Worm (Caenorhabditis elegans) whole organism, young adult: ENCODE data around the gene lgc-6.
A peak's percentile ranks its signal among the peaks of the same experiment; 100 is the strongest.

ENCODE experiments used
- B0019.2 ChIP-seq: fragments of 200-800 bp; sonication (Bioruptor generic); conservative IDR thresholded peaks from 2 replicates; pipeline ENCODE4 v1.3.6; 2022; ENCODE audit warnings: missing genetic modification reagents, missing genetic modification characterization, missing compliant biosample characterization
- B0035.1 ChIP-seq: sonication (generic microtip); optimal IDR thresholded peaks from 2 replicates; lab custom pipeline; 2016; ENCODE audit warnings: missing genetic modification characterization, mild to moderate bottlenecking, missing compliant biosample characterization, missing genotype, missing genetic modification reagents
- B0261.1 ChIP-seq: sonication (generic microtip); optimal IDR thresholded peaks from 2 replicates; lab custom pipeline; 2016; ENCODE audit warnings: mild to moderate bottlenecking, missing genetic modification characterization, moderate library complexity, missing compliant biosample characterization
- B0336.3 ChIP-seq: fragments of 200-800 bp; sonication (Bioruptor generic); IDR thresholded peaks from 2 replicates; pipeline ENCODE4 v1.3.6; 2022; ENCODE audit warnings: missing genetic modification characterization, missing compliant biosample characterization
- C06A6.2 ChIP-seq: fragments of 200-800 bp; sonication (Bioruptor generic); conservative IDR thresholded peaks from 2 replicates; pipeline ENCODE4 v1.3.6; 2022; ENCODE audit warnings: missing genetic modification characterization, missing compliant biosample characterization
- F10E7.11 ChIP-seq: sonication (generic microtip); optimal IDR thresholded peaks from 2 replicates; lab custom pipeline; 2017; ENCODE audit warnings: mild to moderate bottlenecking, missing genetic modification characterization, moderate library complexity, missing compliant biosample characterization
- F23B12.7 ChIP-seq: sonication (generic microtip); optimal IDR thresholded peaks from 2 replicates; lab custom pipeline; 2017; ENCODE audit warnings: missing genetic modification characterization, mild to moderate bottlenecking, missing compliant biosample characterization, antibody characterized with exemption, moderate library complexity; ENCODE audit not compliant: insufficient read depth
- F49E8.2 ChIP-seq: sonication (generic microtip); optimal IDR thresholded peaks from 3 replicates; lab custom pipeline; 2017; ENCODE audit warnings: missing genetic modification characterization, mild to moderate bottlenecking, missing compliant biosample characterization, antibody characterized with exemption, moderate library complexity; ENCODE audit not compliant: insufficient read depth
- F57A8.1 ChIP-seq: fragments of 200-800 bp; sonication (Bioruptor generic); optimal IDR thresholded peaks from 2 replicates; lab custom pipeline; 2018; ENCODE audit warnings: mild to moderate bottlenecking, missing genetic modification characterization, moderate library complexity, missing compliant biosample characterization
- K11D2.4 ChIP-seq: fragments of 200-800 bp; sonication (Bioruptor generic); IDR thresholded peaks from 2 replicates; pipeline ENCODE4 v1.3.6; 2022; ENCODE audit warnings: missing genetic modification reagents, missing genetic modification characterization, missing compliant biosample characterization
- T07F8.4 ChIP-seq: sonication (generic microtip); optimal IDR thresholded peaks from 2 replicates; lab custom pipeline; 2016; ENCODE audit warnings: mild to moderate bottlenecking, missing genetic modification characterization, moderate library complexity, missing compliant biosample characterization
- Y53G8AR.9 ChIP-seq: fragments of 200-800 bp; sonication (Bioruptor generic); conservative IDR thresholded peaks from 2 replicates; pipeline ENCODE4 v1.3.6; 2022; ENCODE audit warnings: missing genetic modification reagents, missing genetic modification characterization, missing compliant biosample characterization
- Y79H2A.3 ChIP-seq: fragments of 200-800 bp; sonication (Bioruptor generic); conservative IDR thresholded peaks from 2 replicates; pipeline ENCODE4 v1.3.6; 2022; ENCODE audit warnings: missing genetic modification reagents, missing genetic modification characterization, missing compliant biosample characterization
- Y95B8A.8 ChIP-seq: fragments of 200-800 bp; sonication (Bioruptor generic); IDR thresholded peaks from 2 replicates; pipeline ENCODE4 v1.3.6; 2022; ENCODE audit warnings: missing genetic modification reagents, missing genetic modification characterization, missing compliant biosample characterization
- aptf-3 ChIP-seq: fragments of 200-800 bp; sonication (Bioruptor generic); IDR thresholded peaks from 2 replicates; pipeline ENCODE4 v1.3.6; 2022; ENCODE audit warnings: missing genetic modification characterization, missing compliant biosample characterization
- attf-5 ChIP-seq: fragments of 200-800 bp; sonication (Bioruptor generic); optimal IDR thresholded peaks from 2 replicates; lab custom pipeline; 2018; ENCODE audit warnings: mild to moderate bottlenecking, missing genetic modification characterization, missing compliant biosample characterization
- ccch-3 ChIP-seq: fragments of 200-800 bp; sonication (Bioruptor generic); optimal IDR thresholded peaks from 2 replicates; lab custom pipeline; 2018; ENCODE audit warnings: mild to moderate bottlenecking, missing genetic modification characterization, missing compliant biosample characterization
- ceh-27 ChIP-seq: fragments of 200-800 bp; sonication (Bioruptor generic); optimal IDR thresholded peaks from 2 replicates; lab custom pipeline; 2018; ENCODE audit warnings: mild to moderate bottlenecking, missing genetic modification characterization, moderate library complexity, missing compliant biosample characterization
- ceh-40 ChIP-seq: fragments of 200-800 bp; sonication (Bioruptor generic); IDR thresholded peaks from 2 replicates; pipeline ENCODE4 v1.3.6; 2022; ENCODE audit warnings: missing genetic modification characterization, missing compliant biosample characterization
- dox-1 ChIP-seq: fragments of 200-800 bp; sonication (Bioruptor generic); IDR thresholded peaks from 2 replicates; pipeline ENCODE4 v1.3.6; 2022; ENCODE audit warnings: missing genetic modification reagents, missing genetic modification characterization, missing compliant biosample characterization
- dpl-1 ChIP-seq: fragments of 150-350 bp; optimal IDR thresholded peaks from 2 replicates; lab custom pipeline; 2014; ENCODE audit warnings: missing biosample characterization, missing genetic modification reagents, missing genetic modification characterization
- egl-44 ChIP-seq: fragments of 200-800 bp; sonication (Bioruptor generic); IDR thresholded peaks from 2 replicates; pipeline ENCODE4 v1.3.6; 2022; ENCODE audit warnings: missing genetic modification reagents, missing genetic modification characterization, missing compliant biosample characterization
- egrh-3 ChIP-seq: fragments of 200-800 bp; sonication (Bioruptor generic); IDR thresholded peaks from 2 replicates; pipeline ENCODE4 v1.3.6; 2022; ENCODE audit warnings: missing genetic modification reagents, missing genetic modification characterization, missing compliant biosample characterization
- ekl-4 ChIP-seq: fragments of 200-800 bp; sonication (Bioruptor generic); IDR thresholded peaks from 2 replicates; pipeline ENCODE4 v1.3.6; 2022; ENCODE audit warnings: missing genetic modification reagents, missing genetic modification characterization, missing compliant biosample characterization
- him-1 ChIP-seq: sonication (generic microtip); optimal IDR thresholded peaks from 2 replicates; lab custom pipeline; 2016; ENCODE audit warnings: missing genotype, missing genetic modification reagents, missing genetic modification characterization, missing compliant biosample characterization
- hrde-1 ChIP-seq: sonication (generic microtip); optimal IDR thresholded peaks from 2 replicates; lab custom pipeline; 2016; ENCODE audit warnings: missing genetic modification characterization, mild to moderate bottlenecking, missing compliant biosample characterization, moderate library complexity, missing genotype, missing genetic modification reagents, borderline replicate concordance
- hsf-1 ChIP-seq: fragments of 200-800 bp; sonication (Bioruptor generic); IDR thresholded peaks from 2 replicates; pipeline ENCODE4 v1.3.6; 2022; ENCODE audit warnings: missing genetic modification reagents, missing genetic modification characterization, missing compliant biosample characterization
- let-526 ChIP-seq: fragments of 200-800 bp; sonication (Bioruptor generic); IDR thresholded peaks from 2 replicates; pipeline ENCODE4 v1.3.6; 2022; ENCODE audit warnings: missing genetic modification reagents, missing genetic modification characterization, missing compliant biosample characterization
- let-607 ChIP-seq, 2 experiments: fragments of 200-800 bp in 1 of 2; sonication (Bioruptor generic) in 1 of 2; sonication (generic microtip) in 1 of 2; optimal IDR thresholded peaks; 2 replicates each; lab custom pipeline; 2016 to 2018; ENCODE audit warnings: mild to moderate bottlenecking in 2 of 2, missing compliant biosample characterization in 2 of 2, missing genetic modification characterization in 2 of 2, moderate library complexity in 2 of 2, missing genotype in 1 of 2
- lin-26 ChIP-seq: fragments of 200-800 bp; sonication (Bioruptor generic); IDR thresholded peaks from 2 replicates; pipeline ENCODE4 v1.3.6; 2022; ENCODE audit warnings: missing genetic modification reagents, missing genetic modification characterization, missing compliant biosample characterization
- lin-54 ChIP-seq: fragments of 200-800 bp; sonication (Bioruptor generic); optimal IDR thresholded peaks from 2 replicates; lab custom pipeline; 2018; ENCODE audit warnings: mild to moderate bottlenecking, missing genetic modification characterization, missing compliant biosample characterization
- madf-10 ChIP-seq: sonication (generic microtip); optimal IDR thresholded peaks from 2 replicates; lab custom pipeline; 2016; ENCODE audit warnings: mild to moderate bottlenecking, missing genetic modification characterization, missing compliant biosample characterization
- madf-6 ChIP-seq: fragments of 200-800 bp; sonication (Bioruptor generic); IDR thresholded peaks from 2 replicates; pipeline ENCODE4 v1.3.6; 2022; ENCODE audit warnings: missing genetic modification reagents, missing genetic modification characterization, missing compliant biosample characterization
- mcd-1 ChIP-seq: fragments of 200-800 bp; sonication (Bioruptor generic); IDR thresholded peaks from 2 replicates; pipeline ENCODE4 v1.3.6; 2022; ENCODE audit warnings: missing genetic modification reagents, missing genetic modification characterization, missing compliant biosample characterization
- mel-28 ChIP-seq: sonication (generic microtip); optimal IDR thresholded peaks from 2 replicates; lab custom pipeline; 2016; ENCODE audit warnings: borderline replicate concordance, mild to moderate bottlenecking, missing genetic modification characterization, missing compliant biosample characterization
- nfya-1 ChIP-seq: sonication (generic microtip); optimal IDR thresholded peaks from 2 replicates; lab custom pipeline; 2017; ENCODE audit warnings: antibody characterized with exemption, missing compliant biosample characterization, missing genetic modification characterization, borderline replicate concordance; ENCODE audit not compliant: insufficient read depth
- nfyb-1 ChIP-seq: fragments of 200-800 bp; sonication (Bioruptor generic); IDR thresholded peaks from 2 replicates; pipeline ENCODE4 v1.3.6; 2022; ENCODE audit warnings: missing genetic modification reagents, missing genetic modification characterization, missing compliant biosample characterization
- nhr-179 ChIP-seq: sonication (generic microtip); optimal IDR thresholded peaks from 2 replicates; lab custom pipeline; 2016; ENCODE audit warnings: mild to moderate bottlenecking, missing genetic modification characterization, missing compliant biosample characterization
- nhr-27 ChIP-seq: fragments of 200-800 bp; sonication (Bioruptor generic); optimal IDR thresholded peaks from 2 replicates; lab custom pipeline; 2018; ENCODE audit warnings: mild to moderate bottlenecking, missing genetic modification characterization, moderate library complexity, missing compliant biosample characterization
- snpc-3.4 ChIP-seq: sonication (generic microtip); optimal IDR thresholded peaks from 2 replicates; lab custom pipeline; 2017; ENCODE audit warnings: missing genetic modification characterization, mild to moderate bottlenecking, missing compliant biosample characterization, antibody characterized with exemption, moderate library complexity, missing genotype, missing genetic modification reagents
- snpc-4 ChIP-seq, 5 experiments: fragments of 150-350 bp in 1 of 5; sonication (generic microtip) in 4 of 5; optimal IDR thresholded peaks; 2 replicates each; lab custom pipeline; 2014 to 2018; ENCODE audit warnings: missing genetic modification characterization in 5 of 5, missing biosample characterization in 3 of 5, antibody characterized with exemption in 2 of 5, mild to moderate bottlenecking in 2 of 5, missing compliant biosample characterization in 2 of 5, missing genotype in 2 of 5, moderate library complexity in 2 of 5, missing genetic modification reagents in 1 of 5
- unc-130 ChIP-seq: sonication (generic microtip); optimal IDR thresholded peaks from 2 replicates; lab custom pipeline; 2016; ENCODE audit warnings: missing genetic modification reagents, missing genetic modification characterization, missing compliant biosample characterization
- zfh-2 ChIP-seq: fragments of 200-800 bp; sonication (Bioruptor generic); conservative IDR thresholded peaks from 2 replicates; pipeline ENCODE4 v1.3.6; 2022; ENCODE audit warnings: missing genetic modification reagents, missing genetic modification characterization, missing compliant biosample characterization
- zim-3 ChIP-seq: sonication (generic microtip); optimal IDR thresholded peaks from 2 replicates; lab custom pipeline; 2017; ENCODE audit warnings: mild to moderate bottlenecking, missing genetic modification characterization, moderate library complexity, missing compliant biosample characterization
- ztf-26 ChIP-seq: sonication (generic microtip); optimal IDR thresholded peaks from 2 replicates; lab custom pipeline; 2017; ENCODE audit warnings: missing genetic modification characterization, missing compliant biosample characterization
- ztf-28 ChIP-seq: fragments of 200-800 bp; sonication (Bioruptor generic); IDR thresholded peaks from 2 replicates; pipeline ENCODE4 v1.3.6; 2022; ENCODE audit warnings: missing genetic modification reagents, missing genetic modification characterization, missing compliant biosample characterization

Gene lgc-6

ce11 chrIV:8375381-8375780, 35.6 kb downstream of the lgc-6 start (continued):
- peak; percentile 42 for TF ChIP-seq ztf-26 (tag; lab: Kevin White, UChicago)
- TF ChIP-seq nhr-27 (tag; lab: Kevin White, UChicago), result peak; percentile 21
- 0 out of 2 replicates have a peak, but pooled peaks have one; percentile 36 for TF ChIP-seq aptf-3 (GFP tag; lab: Robert Waterston, UW)
- peak; percentile 66 for TF ChIP-seq ekl-4 (GFP tag; lab: Robert Waterston, UW)
- TF ChIP-seq egrh-3, result no peak
- TF ChIP-seq mcd-1, result peak; percentile 59; the same call in 1 of the 2 replicates
- TF ChIP-seq Y95B8A.8, result peak; percentile 80
- TF ChIP-seq ceh-27 (GFP tag; lab: Kevin White, UChicago), result peak; percentile 70
- peak; percentile 84 for TF ChIP-seq lin-26 (GFP tag; lab: Robert Waterston, UW)
- TF ChIP-seq let-526 (GFP tag; lab: Robert Waterston, UW), result no peak
- peak; percentile 67; the same call in 1 of the 2 replicates for TF ChIP-seq egl-44 (GFP tag; lab: Robert Waterston, UW)
- peak; percentile 31 for TF ChIP-seq F23B12.7 (tag; lab: Kevin White, UChicago)
- TF ChIP-seq madf-10 (tag; lab: Kevin White, UChicago), result peak; percentile 56
- TF ChIP-seq dpl-1 (GFP tag; lab: Kevin White, UChicago), result no peak
- TF ChIP-seq hrde-1 (tag; lab: Kevin White, UChicago), result peak; percentile 78
- TF ChIP-seq nhr-179 (tag; lab: Kevin White, UChicago), result no peak
- peak; percentile 77 for TF ChIP-seq B0261.1 (tag; lab: Kevin White, UChicago)
- no peak for TF ChIP-seq mel-28
- TF ChIP-seq F57A8.1 (GFP tag; lab: Kevin White, UChicago), result no peak
- no peak for TF ChIP-seq nfya-1 (tag; lab: Kevin White, UChicago)
- TF ChIP-seq C06A6.2 (GFP tag; lab: Robert Waterston, UW), result no peak
- no peak for TF ChIP-seq hsf-1 (GFP tag; lab: Robert Waterston, UW)
- peak in 1 of 2 experiments; percentile 50 for TF ChIP-seq let-607 (tag; optimal IDR thresholded peaks at IDR 0.05; lab: Kevin White, UChicago)
- no peak for TF ChIP-seq F10E7.11 (tag; lab: Kevin White, UChicago)
- TF ChIP-seq him-1 (tag; lab: Kevin White, UChicago), result peak; percentile 88
- TF ChIP-seq F49E8.2 (tag; lab: Kevin White, UChicago), result peak; percentile 57
- TF ChIP-seq unc-130, result peak; percentile 85
- peak; percentile 80 for TF ChIP-seq Y53G8AR.9 (GFP tag; lab: Robert Waterston, UW)
- TF ChIP-seq Y79H2A.3 (GFP tag; lab: Robert Waterston, UW), result 0 out of 2 replicates have a peak, but pooled peaks have one; percentile 54
- peak; percentile 83 for TF ChIP-seq B0336.3 (GFP tag; lab: Robert Waterston, UW)
- peak; percentile 82 for TF ChIP-seq snpc-3.4
- peak; percentile 86 for TF ChIP-seq snpc-4 (GFP tag; optimal IDR thresholded peaks at IDR 0.05; lab: Kevin White, UChicago)
- TF ChIP-seq snpc-4 (tag; optimal IDR thresholded peaks at IDR 0.05; lab: Kevin White, UChicago), result peak in 3 of 4 experiments; percentile 70 to 74 (median 71)
- no peak for TF ChIP-seq zfh-2 (GFP tag; lab: Robert Waterston, UW)
- peak; percentile 63 for TF ChIP-seq lin-54
- no peak; the same call in 1 of the 2 replicates for TF ChIP-seq B0019.2 (GFP tag; lab: Robert Waterston, UW)
- TF ChIP-seq dox-1 (GFP tag; lab: Robert Waterston, UW), result peak; percentile 82
- peak; percentile 29 for TF ChIP-seq B0035.1 (tag; lab: Kevin White, UChicago)
- peak; percentile 83 for TF ChIP-seq nfyb-1 (GFP tag; lab: Robert Waterston, UW)
- no peak for TF ChIP-seq ztf-28
- TF ChIP-seq attf-5 (GFP tag; lab: Kevin White, UChicago), result peak; percentile 49
- peak; percentile 58; the same call in 1 of the 2 replicates for TF ChIP-seq madf-6 (GFP tag; lab: Robert Waterston, UW)
- TF ChIP-seq T07F8.4 (tag; lab: Kevin White, UChicago), result peak; percentile 76
- TF ChIP-seq ceh-40 (GFP tag; lab: Robert Waterston, UW), result no peak
- TF ChIP-seq zim-3 (tag; lab: Kevin White, UChicago), result peak; percentile 75
- TF ChIP-seq K11D2.4 (GFP tag; lab: Robert Waterston, UW), result peak; percentile 33; the same call in 1 of the 2 replicates
- peak; percentile 50 for TF ChIP-seq ccch-3 (GFP tag; lab: Kevin White, UChicago)
